Worm (Caenorhabditis elegans) whole organism, L1 larva: Measurements from ENCODE around the gene gst-35.

Experiments used
- C16A3.4 ChIP-seq: fragments of 150-350 bp; optimal IDR thresholded peaks from 2 replicates; lab custom pipeline; 2014; ENCODE audit warnings: missing biosample characterization, missing genetic modification characterization
- C34B4.2 ChIP-seq: sonication (generic microtip); optimal IDR thresholded peaks from 2 replicates; lab custom pipeline; 2017; ENCODE audit warnings: mild to moderate bottlenecking, missing genetic modification characterization, missing compliant biosample characterization
- F16B12.6 ChIP-seq: fragments of 150-350 bp; optimal IDR thresholded peaks from 2 replicates; lab custom pipeline; 2014; ENCODE audit warnings: missing biosample characterization, missing genetic modification characterization
- Y116A8C.19 ChIP-seq: sonication (generic microtip); optimal IDR thresholded peaks from 2 replicates; lab custom pipeline; 2016; ENCODE audit warnings: missing compliant biosample characterization, missing genetic modification characterization, borderline replicate concordance
- aha-1 ChIP-seq: fragments of 150-350 bp; optimal IDR thresholded peaks from 2 replicates; lab custom pipeline; 2014; ENCODE audit warnings: missing biosample characterization, missing genetic modification characterization
- alr-1 ChIP-seq: fragments of 200-800 bp; sonication (Bioruptor generic); optimal IDR thresholded peaks from 2 replicates; lab custom pipeline; 2018; ENCODE audit warnings: borderline replicate concordance, mild to moderate bottlenecking, missing genetic modification characterization, missing compliant biosample characterization
- ama-1 ChIP-seq: fragments of 150-350 bp; optimal IDR thresholded peaks from 2 replicates; lab custom pipeline; 2014
- blmp-1 ChIP-seq: fragments of 150-350 bp; optimal IDR thresholded peaks from 2 replicates; lab custom pipeline; 2014; ENCODE audit warnings: missing biosample characterization, missing genetic modification characterization
- ceh-8 ChIP-seq: fragments of 200-800 bp; sonication (Bioruptor generic); optimal IDR thresholded peaks from 2 replicates; lab custom pipeline; 2018; ENCODE audit warnings: mild to moderate bottlenecking, missing genetic modification characterization, moderate library complexity, missing compliant biosample characterization
- ceh-88 ChIP-seq: fragments of 200-800 bp; sonication (Bioruptor generic); IDR thresholded peaks from 2 replicates; pipeline ENCODE4 v1.3.6; 2022; ENCODE audit warnings: missing genetic modification characterization, missing compliant biosample characterization
- ces-1 ChIP-seq: fragments of 150-350 bp; optimal IDR thresholded peaks from 2 replicates; lab custom pipeline; 2014; ENCODE audit warnings: missing biosample characterization, missing genetic modification reagents, missing genetic modification characterization
- dpl-1 ChIP-seq, 3 experiments: fragments of 150-350 bp in 2 of 3; sonication (generic microtip) in 1 of 3; optimal IDR thresholded peaks; 2 replicates each; lab custom pipeline; 2014 to 2017; ENCODE audit warnings: missing biosample characterization in 3 of 3, missing genetic modification characterization in 3 of 3, missing genetic modification reagents in 3 of 3
- efl-1 ChIP-seq, 4 experiments: fragments of 150-350 bp; optimal IDR thresholded peaks in 3 of 4; peaks in 1 of 4; 1 replicate in 1 of 4; 2 replicates in 3 of 4; lab custom pipeline; 2014; ENCODE audit warnings: missing biosample characterization in 2 of 4, missing genetic modification characterization in 2 of 4, missing genetic modification reagents in 2 of 4
- efl-3 ChIP-seq: fragments of 200-800 bp; sonication (Bioruptor generic); optimal IDR thresholded peaks from 2 replicates; lab custom pipeline; 2018; ENCODE audit warnings: mild to moderate bottlenecking, missing genetic modification characterization, missing compliant biosample characterization
- elt-2 ChIP-seq: sonication (generic microtip); optimal IDR thresholded peaks from 2 replicates; lab custom pipeline; 2016; ENCODE audit warnings: missing genetic modification characterization, mild to moderate bottlenecking, inconsistent platforms, missing compliant biosample characterization, missing genetic modification reagents
- fkh-4 ChIP-seq: sonication (generic microtip); optimal IDR thresholded peaks from 2 replicates; lab custom pipeline; 2016; ENCODE audit warnings: missing compliant biosample characterization, missing genetic modification characterization, borderline replicate concordance
- grh-1 ChIP-seq: fragments of 200-800 bp; sonication (Bioruptor generic); IDR thresholded peaks from 2 replicates; pipeline ENCODE4 v1.3.6; 2022; ENCODE audit warnings: missing genetic modification reagents, missing genetic modification characterization, missing compliant biosample characterization
- hlh-4 ChIP-seq: sonication (generic microtip); optimal IDR thresholded peaks from 2 replicates; lab custom pipeline; 2016; ENCODE audit warnings: mild to moderate bottlenecking, missing genetic modification characterization, missing compliant biosample characterization
- irx-1 ChIP-seq: sonication (generic microtip); optimal IDR thresholded peaks from 2 replicates; lab custom pipeline; 2016; ENCODE audit warnings: missing genetic modification characterization, missing compliant biosample characterization
- isw-1 ChIP-seq: fragments of 200-800 bp; sonication (Bioruptor generic); IDR thresholded peaks from 2 replicates; pipeline ENCODE4 v1.3.6; 2022; ENCODE audit warnings: missing genetic modification characterization, missing compliant biosample characterization
- lin-14 ChIP-seq: fragments of 200-800 bp; sonication (Bioruptor generic); optimal IDR thresholded peaks from 2 replicates; lab custom pipeline; 2018; ENCODE audit warnings: mild to moderate bottlenecking, missing genetic modification characterization, moderate library complexity, missing compliant biosample characterization
- lin-35 ChIP-seq, 2 experiments: fragments of 150-350 bp; optimal IDR thresholded peaks; 2 replicates each; lab custom pipeline; 2014; ENCODE audit warnings: missing biosample characterization in 2 of 2, missing genetic modification characterization in 2 of 2, missing genetic modification reagents in 2 of 2
- mab-9 ChIP-seq: fragments of 200-800 bp; sonication (Bioruptor generic); IDR thresholded peaks from 2 replicates; pipeline ENCODE4 v1.3.6; 2022; ENCODE audit warnings: missing genetic modification reagents, missing genetic modification characterization, missing compliant biosample characterization
- nhr-11 ChIP-seq: fragments of 150-350 bp; optimal IDR thresholded peaks from 2 replicates; lab custom pipeline; 2014; ENCODE audit warnings: missing biosample characterization, missing genetic modification characterization
- nhr-19 ChIP-seq: fragments of 200-800 bp; sonication (Bioruptor generic); conservative IDR thresholded peaks from 2 replicates; pipeline ENCODE4 v1.3.6; 2022; ENCODE audit warnings: missing genetic modification characterization, missing compliant biosample characterization
- nhr-237 ChIP-seq: fragments of 150-350 bp; optimal IDR thresholded peaks from 2 replicates; lab custom pipeline; 2014; ENCODE audit warnings: missing biosample characterization, missing genetic modification characterization
- nhr-28 ChIP-seq: fragments of 150-350 bp; optimal IDR thresholded peaks from 2 replicates; lab custom pipeline; 2014; ENCODE audit warnings: missing biosample characterization, missing genetic modification characterization
- nhr-71 ChIP-seq: sonication (generic microtip); optimal IDR thresholded peaks from 2 replicates; lab custom pipeline; 2016; ENCODE audit warnings: mild to moderate bottlenecking, missing genetic modification characterization, moderate library complexity, missing compliant biosample characterization
- nhr-77 ChIP-seq: fragments of 150-350 bp; optimal IDR thresholded peaks from 2 replicates; lab custom pipeline; 2014; ENCODE audit warnings: missing biosample characterization, missing genetic modification characterization
- nhr-84 ChIP-seq: sonication (generic microtip); optimal IDR thresholded peaks from 2 replicates; lab custom pipeline; 2017; ENCODE audit warnings: missing biosample characterization, missing genetic modification characterization
- nhr-90 ChIP-seq: sonication (generic microtip); optimal IDR thresholded peaks from 2 replicates; lab custom pipeline; 2016; ENCODE audit warnings: mild to moderate bottlenecking, missing genetic modification characterization, missing compliant biosample characterization; ENCODE audit not compliant: poor library complexity
- pag-3 ChIP-seq: sonication (generic microtip); optimal IDR thresholded peaks from 2 replicates; lab custom pipeline; 2017; ENCODE audit warnings: missing genetic modification characterization, mild to moderate bottlenecking, missing compliant biosample characterization, antibody characterized with exemption, borderline replicate concordance; ENCODE audit not compliant: insufficient read depth
- pax-3 ChIP-seq: fragments of 200-800 bp; sonication (Bioruptor generic); optimal IDR thresholded peaks from 2 replicates; lab custom pipeline; 2018; ENCODE audit warnings: mild to moderate bottlenecking, missing genetic modification characterization, moderate library complexity, missing compliant biosample characterization
- pqm-1 ChIP-seq: sonication (generic microtip); optimal IDR thresholded peaks from 3 replicates; lab custom pipeline; 2017; ENCODE audit warnings: missing biosample characterization, missing genetic modification characterization
- rnt-1 ChIP-seq: sonication (generic microtip); optimal IDR thresholded peaks from 2 replicates; lab custom pipeline; 2016; ENCODE audit warnings: mild to moderate bottlenecking, missing genetic modification characterization, moderate library complexity, missing compliant biosample characterization
- skn-1 ChIP-seq: fragments of 150-350 bp; optimal IDR thresholded peaks from 2 replicates; lab custom pipeline; 2014; ENCODE audit warnings: missing biosample characterization, missing genetic modification characterization
- snpc-4 ChIP-seq: fragments of 150-350 bp; optimal IDR thresholded peaks from 2 replicates; lab custom pipeline; 2014; ENCODE audit warnings: missing biosample characterization, missing genetic modification characterization
- sox-4 ChIP-seq: sonication (generic microtip); optimal IDR thresholded peaks from 2 replicates; lab custom pipeline; 2016; ENCODE audit warnings: missing genetic modification characterization, missing compliant biosample characterization
- sptf-1 ChIP-seq: fragments of 150-350 bp; optimal IDR thresholded peaks from 2 replicates; lab custom pipeline; 2014; ENCODE audit warnings: missing biosample characterization, missing genetic modification characterization
- swsn-7 ChIP-seq: sonication (generic microtip); optimal IDR thresholded peaks from 2 replicates; lab custom pipeline; 2016; ENCODE audit warnings: missing genetic modification characterization, missing compliant biosample characterization
- tbx-2 ChIP-seq: sonication (generic microtip); optimal IDR thresholded peaks from 2 replicates; lab custom pipeline; 2016; ENCODE audit warnings: missing genetic modification characterization, missing compliant biosample characterization
- tlp-1 ChIP-seq: fragments of 150-350 bp; optimal IDR thresholded peaks from 2 replicates; lab custom pipeline; 2014; ENCODE audit warnings: missing biosample characterization, missing genetic modification characterization
- unc-130 ChIP-seq: fragments of 150-350 bp; optimal IDR thresholded peaks from 2 replicates; lab custom pipeline; 2017; ENCODE audit warnings: missing biosample characterization, missing genetic modification characterization, inconsistent platforms
- unc-62 ChIP-seq: fragments of 150-350 bp; optimal IDR thresholded peaks from 2 replicates; lab custom pipeline; 2014; ENCODE audit warnings: missing biosample characterization, missing genetic modification reagents, missing genetic modification characterization
- unc-86 ChIP-seq: sonication (generic microtip); optimal IDR thresholded peaks from 2 replicates; lab custom pipeline; 2016; ENCODE audit warnings: missing genetic modification characterization, missing compliant biosample characterization
- unc-98 ChIP-seq: fragments of 200-800 bp; sonication (Bioruptor generic); IDR thresholded peaks from 2 replicates; pipeline ENCODE4 v1.3.6; 2022; ENCODE audit warnings: missing genetic modification characterization, missing compliant biosample characterization
- vab-15 ChIP-seq: sonication (generic microtip); optimal IDR thresholded peaks from 2 replicates; lab custom pipeline; 2017; ENCODE audit warnings: missing genotype, mild to moderate bottlenecking, missing genetic modification characterization, missing compliant biosample characterization
- zip-4 ChIP-seq: fragments of 200-800 bp; sonication (Bioruptor generic); optimal IDR thresholded peaks from 2 replicates; lab custom pipeline; 2018; ENCODE audit warnings: mild to moderate bottlenecking, missing genetic modification characterization, moderate library complexity, missing compliant biosample characterization
- ztf-11 ChIP-seq, 2 experiments: sonication (generic microtip); optimal IDR thresholded peaks; 2 replicates each; lab custom pipeline; 2016 to 2017; ENCODE audit warnings: missing genetic modification characterization in 2 of 2, missing biosample characterization in 1 of 2, missing compliant biosample characterization in 1 of 2

Gene gst-35

ce11 chrII:15185289-15185688 lies at the start of gene gst-35:
Gene gst-35, minus strand, starts transcription at chrII:15185389.
- TF ChIP-seq alr-1 (tag; lab: Kevin White, UChicago) (no peak), nhr-237 (no peak), skn-1 (tag; lab: Kevin White, UChicago) (peak; percentile 49), unc-98 (no peak), swsn-7 (no peak), hlh-4 (no peak)

ce11 chrII:15233219-15233618 lies 48.0 kb upstream of the gst-35 start:
- TF ChIP-seq hlh-4 (no peak), efl-1 (optimal IDR thresholded peaks at IDR 0.05; lab: Kevin White, UChicago) (no peak), efl-1 (GFP tag; optimal IDR thresholded peaks at IDR 0.05 in 1 of 2; lab: Kevin White, UChicago) (peak in 1 of 2 experiments; percentile 25), nhr-237 (no peak), aha-1 (tag; lab: Kevin White, UChicago) (no peak), unc-62 (GFP tag; lab: Kevin White, UChicago) (no peak)
- TF ChIP-seq, all 84 proteins: peak for 1

ce11 chrII:15232705-15233104 lies 47.5 kb upstream of the gst-35 start, which contains the start of gene Y46E12BL.2:
Gene Y46E12BL.2, plus strand, starts transcription at chrII:15232947.
- TF ChIP-seq nhr-28 (tag; lab: Kevin White, UChicago) (no peak), mab-9 (GFP tag; lab: Robert Waterston, UW) (peak; percentile 29; the same call in 1 of the 2 replicates), sox-4 (tag; lab: Kevin White, UChicago) (peak; percentile 58), C34B4.2 (tag; lab: Kevin White, UChicago) (no peak), pax-3 (tag; lab: Kevin White, UChicago) (peak; percentile 66), elt-2 (tag; lab: Kevin White, UChicago) (no peak), ztf-11 (tag; optimal IDR thresholded peaks at IDR 0.05; lab: Kevin White, UChicago) (peak in 1 of 2 experiments; percentile 83), ces-1 (GFP tag; lab: Kevin White, UChicago) (no peak), ceh-8 (GFP tag; lab: Kevin White, UChicago) (no peak), nhr-71 (tag; lab: Kevin White, UChicago) (peak; percentile 88), nhr-11 (tag; lab: Kevin White, UChicago) (no peak), unc-86 (tag; lab: Kevin White, UChicago) (peak; percentile 74), nhr-84 (no peak), lin-35 (GFP tag; optimal IDR thresholded peaks at IDR 0.05; lab: Kevin White, UChicago) (peak; percentile 95 to 96), tbx-2 (tag; lab: Kevin White, UChicago) (peak; percentile 86), Y116A8C.19 (no peak), grh-1 (GFP tag; lab: Robert Waterston, UW) (peak; percentile 52), C16A3.4 (tag; lab: Kevin White, UChicago) (peak; percentile 78), unc-130 (tag; lab: Kevin White, UChicago) (peak; percentile 63), irx-1 (peak; percentile 73), snpc-4 (peak; percentile 58), rnt-1 (tag; lab: Kevin White, UChicago) (peak; percentile 96), isw-1 (GFP tag; lab: Robert Waterston, UW) (peak; percentile 76), nhr-90 (tag; lab: Kevin White, UChicago) (peak; percentile 83), sptf-1 (no peak), blmp-1 (no peak), F16B12.6 (tag; lab: Kevin White, UChicago) (peak; percentile 51), efl-3 (no peak), pag-3 (tag; lab: Kevin White, UChicago) (no peak), ama-1 (lab: Kevin White, UChicago) (no peak), hlh-4 (no peak), zip-4 (GFP tag; lab: Kevin White, UChicago) (no peak), vab-15 (tag; lab: Kevin White, UChicago) (no peak), aha-1 (tag; lab: Kevin White, UChicago) (peak; percentile 7), lin-14 (GFP tag; lab: Kevin White, UChicago) (no peak), tlp-1 (tag; lab: Kevin White, UChicago) (no peak), fkh-4 (tag; lab: Kevin White, UChicago) (peak; percentile 59), ceh-88 (peak; percentile 28; the same call in 1 of the 2 replicates), nhr-77 (tag; lab: Kevin White, UChicago) (peak; percentile 76), dpl-1 (GFP tag; optimal IDR thresholded peaks at IDR 0.05; lab: Kevin White, UChicago) (peak; percentile 90 to 94 (median 90)), pqm-1 (tag; lab: Kevin White, UChicago) (no peak), nhr-19 (GFP tag; lab: Robert Waterston, UW) (peak; percentile 68)
